Worm (Caenorhabditis elegans) whole organism, young adult: ENCODE measurements around the gene C52B9.19.

Source experiments
- F33H1.4 ChIP-seq: fragments of 200-800 bp; sonication (Bioruptor generic); IDR thresholded peaks from 2 replicates; pipeline ENCODE4 v1.3.6; 2022; ENCODE audit warnings: missing genetic modification reagents, missing genetic modification characterization, missing compliant biosample characterization
- Y95B8A.8 ChIP-seq: fragments of 200-800 bp; sonication (Bioruptor generic); IDR thresholded peaks from 2 replicates; pipeline ENCODE4 v1.3.6; 2022; ENCODE audit warnings: missing genetic modification reagents, missing genetic modification characterization, missing compliant biosample characterization
- ama-1 ChIP-seq, 3 experiments: fragments of 150-350 bp in 1 of 3; sonication (generic microtip) in 2 of 3; optimal IDR thresholded peaks; 2 replicates each; lab custom pipeline; 2014 to 2018; ENCODE audit warnings: missing biosample characterization in 2 of 3, missing genetic modification characterization in 2 of 3, missing genetic modification reagents in 2 of 3
- efl-1 ChIP-seq: fragments of 150-350 bp; optimal IDR thresholded peaks from 2 replicates; lab custom pipeline; 2014; ENCODE audit warnings: missing biosample characterization, missing genetic modification reagents, missing genetic modification characterization
- let-607 ChIP-seq, 2 experiments: fragments of 200-800 bp in 1 of 2; sonication (Bioruptor generic) in 1 of 2; sonication (generic microtip) in 1 of 2; optimal IDR thresholded peaks; 2 replicates each; lab custom pipeline; 2016 to 2018; ENCODE audit warnings: mild to moderate bottlenecking in 2 of 2, missing compliant biosample characterization in 2 of 2, missing genetic modification characterization in 2 of 2, moderate library complexity in 2 of 2, missing genotype in 1 of 2
- madf-10 ChIP-seq: sonication (generic microtip); optimal IDR thresholded peaks from 2 replicates; lab custom pipeline; 2016; ENCODE audit warnings: mild to moderate bottlenecking, missing genetic modification characterization, missing compliant biosample characterization
- unc-62 ChIP-seq: fragments of 150-350 bp; optimal IDR thresholded peaks from 2 replicates; lab custom pipeline; 2014; ENCODE audit warnings: missing biosample characterization, missing genetic modification reagents, missing genetic modification characterization
- zfh-2 ChIP-seq: fragments of 200-800 bp; sonication (Bioruptor generic); conservative IDR thresholded peaks from 2 replicates; pipeline ENCODE4 v1.3.6; 2022; ENCODE audit warnings: missing genetic modification reagents, missing genetic modification characterization, missing compliant biosample characterization
- ztf-18 ChIP-seq: sonication (generic microtip); optimal IDR thresholded peaks from 2 replicates; lab custom pipeline; 2016; ENCODE audit warnings: missing genotype, mild to moderate bottlenecking, missing genetic modification characterization, missing compliant biosample characterization

- TF ChIP-seq madf-10 (tag; lab: Kevin White, UChicago) (no peak), ama-1 (optimal IDR thresholded peaks at IDR 0.05; lab: Kevin White, UChicago) (no peak), ama-1 (GFP tag; optimal IDR thresholded peaks at IDR 0.05; lab: Kevin White, UChicago) (no peak), let-607 (tag; optimal IDR thresholded peaks at IDR 0.05; lab: Kevin White, UChicago) (no peak), efl-1 (no peak), Y95B8A.8 (no peak), zfh-2 (no peak), F33H1.4 (no peak), ztf-18 (tag; lab: Kevin White, UChicago) (no peak), unc-62 (GFP tag; lab: Kevin White, UChicago) (no peak)
These were observed 27.6 kb upstream of the C52B9.19 start, which contains the start of gene taf-11.1 for ce11 chrX:4254782-4255181.
